Worm (Caenorhabditis elegans): Measurements from ENCODE around the gene F11G11.4.
A peak's percentile ranks its signal among the peaks of the same experiment; 100 is the strongest.

Gene F11G11.4

DNA sequence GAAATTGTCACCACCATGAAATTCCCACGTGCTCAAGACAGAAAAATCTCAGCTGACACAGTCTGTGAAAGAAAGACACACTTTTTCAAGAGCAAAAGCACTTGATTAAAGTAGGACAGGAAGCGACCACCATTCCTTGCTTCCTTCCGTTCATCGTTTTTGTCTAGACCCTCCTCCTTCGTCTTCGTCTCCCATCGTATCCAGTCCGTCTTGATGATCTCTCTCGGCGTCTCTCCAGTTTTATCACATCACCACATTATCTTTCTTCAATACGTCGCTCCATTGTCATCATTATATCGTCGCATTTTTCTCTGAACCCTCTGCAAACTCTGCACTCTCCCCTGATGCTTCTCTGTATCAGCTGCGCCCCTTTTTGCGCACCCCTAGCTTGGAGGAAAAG is 47.8 kb downstream of the F11G11.4 start:
- TF ChIP-seq zag-1 (tag; optimal IDR thresholded peaks at IDR 0.05) (no peak), fkh-10 (GFP tag; optimal IDR thresholded peaks at IDR 0.05) (no peak), pax-3 (tag; optimal IDR thresholded peaks at IDR 0.05) (no peak), pqm-1 (tag; optimal IDR thresholded peaks at IDR 0.05) (no peak), nhr-12 (tag; optimal IDR thresholded peaks at IDR 0.05) (no peak), ceh-88 (GFP tag; IDR thresholded peaks at IDR 0.05) (no peak), unc-130 (tag; optimal IDR thresholded peaks at IDR 0.05) (peak; percentile 12), lsy-2 (tag; optimal IDR thresholded peaks at IDR 0.05) (peak in 1 of 2 experiments; percentile 5), hlh-17 (GFP tag; optimal IDR thresholded peaks at IDR 0.05; ENCODE audit: borderline replicate concordance) (no peak), tlp-1 (tag; optimal IDR thresholded peaks at IDR 0.05) (no peak), mep-1 (tag; optimal IDR thresholded peaks at IDR 0.05) (peak; percentile 19), nhr-90 (tag; optimal IDR thresholded peaks at IDR 0.05; ENCODE audit: poor library complexity) (no peak), unc-62 (GFP tag; optimal IDR thresholded peaks at IDR 0.05) (no peak), elt-2 (tag; optimal IDR thresholded peaks at IDR 0.05) (no peak), ztf-11 (tag; optimal IDR thresholded peaks at IDR 0.05) (no peak), fkh-8 (tag; optimal IDR thresholded peaks at IDR 0.05) (peak; percentile 54), efl-1 (optimal IDR thresholded peaks at IDR 0.05) (peak; percentile 11 to 20), efl-1 (GFP tag; optimal IDR thresholded peaks at IDR 0.05 in 1 of 2) (peak in 1 of 2 experiments; percentile 86), snu-23 (GFP tag; optimal IDR thresholded peaks at IDR 0.05) (peak; percentile 14), vab-15 (tag; optimal IDR thresholded peaks at IDR 0.05) (no peak), hlh-4 (tag; optimal IDR thresholded peaks at IDR 0.05) (no peak), rnt-1 (tag; optimal IDR thresholded peaks at IDR 0.05) (peak; percentile 42), zip-4 (GFP tag; optimal IDR thresholded peaks at IDR 0.05) (no peak), jun-1 (tag; optimal IDR thresholded peaks at IDR 0.05) (no peak), blmp-1 (tag; optimal IDR thresholded peaks at IDR 0.05) (peak; percentile 9), elt-3 (tag; optimal IDR thresholded peaks at IDR 0.05) (peak in 1 of 6 experiments; percentile 7), lin-14 (GFP tag; optimal IDR thresholded peaks at IDR 0.05) (peak; percentile 77), fos-1 (tag; optimal IDR thresholded peaks at IDR 0.05) (no peak), C16A3.4 (tag; optimal IDR thresholded peaks at IDR 0.05) (no peak), lin-39 (tag; optimal IDR thresholded peaks at IDR 0.05) (no peak), grh-1 (GFP tag; IDR thresholded peaks at IDR 0.05) (no peak), nhr-47 (tag; optimal IDR thresholded peaks at IDR 0.05) (peak; percentile 28), C34B4.2 (tag; optimal IDR thresholded peaks at IDR 0.05) (no peak), nhr-71 (tag; optimal IDR thresholded peaks at IDR 0.05) (peak; percentile 45), nhr-76 (tag; optimal IDR thresholded peaks at IDR 0.05) (no peak), nhr-84 (tag; optimal IDR thresholded peaks at IDR 0.05) (no peak), F16B12.6 (tag; optimal IDR thresholded peaks at IDR 0.05) (no peak), ztf-4 (tag; optimal IDR thresholded peaks at IDR 0.05) (no peak), sptf-1 (tag; optimal IDR thresholded peaks at IDR 0.05) (no peak), ceh-82 (tag; optimal IDR thresholded peaks at IDR 0.05) (no peak), unc-86 (tag; optimal IDR thresholded peaks at IDR 0.05) (peak; percentile 13), tbx-2 (tag; optimal IDR thresholded peaks at IDR 0.05) (peak; percentile 27), ama-1 (optimal IDR thresholded peaks at IDR 0.05) (no peak), xbp-1 (tag; optimal IDR thresholded peaks at IDR 0.05) (no peak), Y116A8C.19 (tag; optimal IDR thresholded peaks at IDR 0.05; ENCODE audit: borderline replicate concordance) (no peak), ceh-63 (GFP tag; optimal IDR thresholded peaks at IDR 0.05) (no peak), fkh-4 (tag; optimal IDR thresholded peaks at IDR 0.05; ENCODE audit: borderline replicate concordance) (no peak), nhr-28 (tag; optimal IDR thresholded peaks at IDR 0.05) (no peak), skn-1 (tag; optimal IDR thresholded peaks at IDR 0.05) (peak; percentile 97), mab-9 (GFP tag; IDR thresholded peaks at IDR 0.05) (no peak), dpl-1 (GFP tag; optimal IDR thresholded peaks at IDR 0.05) (peak in 1 of 3 experiments; percentile 2), nhr-11 (tag; optimal IDR thresholded peaks at IDR 0.05) (no peak), nhr-20 (tag; optimal IDR thresholded peaks at IDR 0.05) (no peak)
